ENCODE assay signal across 3 fruit fly cellular contexts in genomic region chr2L:20476718-20477277, dm6.
TF ChIP-seq lines count a peak whose summit lies in the region.

No protein-coding gene starts in this region.

- TF ChIP-seq CTCF in whole organism, embryonic (GFP tag; optimal IDR thresholded peaks at IDR 0.05; lab: Kevin White, UChicago): no peak

TF ChIP-seq in whole organism, embryonic, 481 proteins besides CTCF, POLR2A, EP300 and RAD21 (continues in another document):
- TF ChIP-seq D (optimal IDR thresholded peaks at IDR 0.05; lab: Kevin White, UChicago): no peak
- TF ChIP-seq D (GFP tag; optimal IDR thresholded peaks at IDR 0.05; lab: Kevin White, UChicago): no peak
- TF ChIP-seq sc (optimal IDR thresholded peaks at IDR 0.05; lab: Kevin White, UChicago): no peak
- no peak for TF ChIP-seq sc (GFP tag; optimal IDR thresholded peaks at IDR 0.05; lab: Kevin White, UChicago)
- TF ChIP-seq CrebB (tag; optimal IDR thresholded peaks at IDR 0.05; lab: Kevin White, UChicago): no peak
- no peak for TF ChIP-seq CG7839 (tag; optimal IDR thresholded peaks at IDR 0.05; lab: Kevin White, UChicago)
- 0 out of 3 replicates have a peak, but pooled peaks have one; percentile 36 for TF ChIP-seq ci (GFP tag; IDR thresholded peaks at IDR 0.05; lab: Robert Waterston, UW)
- no peak for TF ChIP-seq ssp (GFP tag; IDR thresholded peaks at IDR 0.05; lab: Robert Waterston, UW)
- no peak for TF ChIP-seq org-1 (GFP tag; optimal IDR thresholded peaks at IDR 0.05; lab: Kevin White, UChicago)
- TF ChIP-seq Xrp1 (GFP tag; IDR thresholded peaks at IDR 0.05; lab: Robert Waterston, UW): peak; percentile 17; the same call in 1 of the 2 replicates
- peak in 1 of 2 experiments; percentile 69 for TF ChIP-seq Pdp1 (GFP tag; optimal IDR thresholded peaks at IDR 0.05; lab: Kevin White, UChicago)
- TF ChIP-seq mld (GFP tag; IDR thresholded peaks at IDR 0.05; lab: Robert Waterston, UW; ENCODE audit: partially characterized antibody): no peak
- TF ChIP-seq gro (GFP tag; optimal IDR thresholded peaks at IDR 0.05; lab: Kevin White, UChicago): no peak
- peak; percentile 54; the same call in 1 of the 2 replicates for TF ChIP-seq chm (GFP tag; IDR thresholded peaks at IDR 0.05; lab: Robert Waterston, UW)
- TF ChIP-seq prd (optimal IDR thresholded peaks at IDR 0.05; lab: Kevin White, UChicago): no peak
- no peak for TF ChIP-seq prd (GFP tag; IDR thresholded peaks at IDR 0.05; lab: Robert Waterston, UW)
- no peak for TF ChIP-seq CG15269 (tag; optimal IDR thresholded peaks at IDR 0.05; lab: Kevin White, UChicago)
- TF ChIP-seq CG4424 (GFP tag; optimal IDR thresholded peaks at IDR 0.05; lab: Kevin White, UChicago): no peak
- TF ChIP-seq NC2β (GFP tag; optimal IDR thresholded peaks at IDR 0.05; lab: Kevin White, UChicago): no peak
- no peak for TF ChIP-seq caup (GFP tag; optimal IDR thresholded peaks at IDR 0.05; lab: Kevin White, UChicago; ENCODE audit: severe bottlenecking)
- TF ChIP-seq CG4404 (GFP tag; IDR thresholded peaks at IDR 0.05; lab: Robert Waterston, UW): 0 out of 2 replicates have a peak, but pooled peaks have one; percentile 14
- TF ChIP-seq CG11560 (tag; IDR thresholded peaks at IDR 0.05; lab: Robert Waterston, UW): no peak
- TF ChIP-seq fru (optimal IDR thresholded peaks at IDR 0.05; lab: Kevin White, UChicago): no peak
- no peak for TF ChIP-seq CG6813 (GFP tag; optimal IDR thresholded peaks at IDR 0.05; lab: Kevin White, UChicago)
- TF ChIP-seq Lim3 (GFP tag; IDR thresholded peaks at IDR 0.05; lab: Robert Waterston, UW): no peak
- no peak for TF ChIP-seq CG10267 (tag; optimal IDR thresholded peaks at IDR 0.05; lab: Kevin White, UChicago)
- TF ChIP-seq B-H1 (GFP tag; IDR thresholded peaks at IDR 0.05; lab: Robert Waterston, UW): no peak
- TF ChIP-seq Med (GFP tag; lab: Kevin White, UChicago): no peak
- TF ChIP-seq CG12769 (tag; optimal IDR thresholded peaks at IDR 0.05; lab: Kevin White, UChicago): no peak
- no peak for TF ChIP-seq eve (GFP tag; optimal IDR thresholded peaks at IDR 0.05; lab: Kevin White, UChicago)
- TF ChIP-seq CG12744 (GFP tag; optimal IDR thresholded peaks at IDR 0.05; lab: Kevin White, UChicago): no peak

TF ChIP-seq in whole organism, prepupa, 60 proteins besides CTCF, POLR2A, EP300 and RAD21:
- TF ChIP-seq CG3919 (GFP tag; optimal IDR thresholded peaks at IDR 0.05; lab: Kevin White, UChicago): peak; percentile 20
- TF ChIP-seq CG6163 (GFP tag; IDR thresholded peaks at IDR 0.05; lab: Robert Waterston, UW): 0 out of 3 replicates have a peak, but pooled peaks have one; percentile 18
- TF ChIP-seq Blimp-1 (GFP tag; optimal IDR thresholded peaks at IDR 0.05; lab: Kevin White, UChicago): no peak
- TF ChIP-seq dac (GFP tag; optimal IDR thresholded peaks at IDR 0.05; lab: Kevin White, UChicago): no peak
- TF ChIP-seq Lpt (GFP tag; optimal IDR thresholded peaks at IDR 0.05; lab: Kevin White, UChicago): peak; percentile 56
- TF ChIP-seq CG6808 (GFP tag; optimal IDR thresholded peaks at IDR 0.05; lab: Kevin White, UChicago): no peak
- peak; percentile 17 for TF ChIP-seq Eip78C (GFP tag; lab: Kevin White, UChicago)
- no peak for TF ChIP-seq CG6792 (GFP tag; optimal IDR thresholded peaks at IDR 0.05; lab: Kevin White, UChicago)
- no peak for TF ChIP-seq CG7368 (GFP tag; optimal IDR thresholded peaks at IDR 0.05; lab: Kevin White, UChicago)
- no peak for TF ChIP-seq Gug (GFP tag; IDR thresholded peaks at IDR 0.05; lab: Robert Waterston, UW)

TF ChIP-seq in whole organism, pupa, 21 proteins besides CTCF, POLR2A, EP300 and RAD21:
- TF ChIP-seq CG32121 (GFP tag; IDR thresholded peaks at IDR 0.05; lab: Robert Waterston, UW) (peak; percentile 42; the same call in 1 of the 2 replicates), fd96Ca (GFP tag; IDR thresholded peaks at IDR 0.05; lab: Robert Waterston, UW) (no peak)
TF ChIP-seq in whole organism, pupa: peak in this region for 1.

Comparison
In these comparisons a context has a peak if more than half of its experiments do, and no peak if none do; other contexts are left out.
1. Of the 7 proteins assayed by ChIP-seq in both whole organism, embryonic and whole organism, prepupa: peak only in whole organism, embryonic: none; only in whole organism, prepupa: Lpt; in both: none; in neither: 6.